Worm (Caenorhabditis elegans): ENCODE results near the gene ZC262.7.

The ZC262.7 gene

ce11 chrIII:8325574-8326513 lies 18.3 kb downstream of the ZC262.7 start, which contains the start of gene ZC262.13 (continued):
- no peak for TF ChIP-seq ztf-18 (tag; optimal IDR thresholded peaks at IDR 0.05)
- no peak for TF ChIP-seq tbx-9 (tag; optimal IDR thresholded peaks at IDR 0.05; ENCODE audit: borderline replicate concordance)
- no peak for TF ChIP-seq nhr-90 (tag; optimal IDR thresholded peaks at IDR 0.05)
- TF ChIP-seq hlh-12 (tag; optimal IDR thresholded peaks at IDR 0.05): no peak
- no peak for TF ChIP-seq rec-8 (tag; optimal IDR thresholded peaks at IDR 0.05)
- no peak for TF ChIP-seq cebp-2 (GFP tag; IDR thresholded peaks at IDR 0.05)
- no peak for TF ChIP-seq unc-62 (GFP tag; optimal IDR thresholded peaks at IDR 0.05)
- no peak for TF ChIP-seq him-1 (tag; optimal IDR thresholded peaks at IDR 0.05)
- TF ChIP-seq ekl-4 (GFP tag; IDR thresholded peaks at IDR 0.05): no peak
- no peak for TF ChIP-seq hsf-1 (GFP tag; IDR thresholded peaks at IDR 0.05)
- no peak for TF ChIP-seq attf-3 (GFP tag; conservative IDR thresholded peaks at IDR 0.05)
- no peak for TF ChIP-seq madf-8 (GFP tag; conservative IDR thresholded peaks at IDR 0.05)
- no peak for TF ChIP-seq aptf-3 (GFP tag; IDR thresholded peaks at IDR 0.05)
- TF ChIP-seq bed-2 (GFP tag; IDR thresholded peaks at IDR 0.05): no peak
- no peak for TF ChIP-seq K11D2.4 (GFP tag; IDR thresholded peaks at IDR 0.05)
- TF ChIP-seq nfyb-1 (GFP tag; IDR thresholded peaks at IDR 0.05): no peak
- no peak for TF ChIP-seq D2030.7 (GFP tag; IDR thresholded peaks at IDR 0.05)
- TF ChIP-seq ceh-79 (tag; optimal IDR thresholded peaks at IDR 0.05): no peak
- TF ChIP-seq sea-2 (GFP tag; IDR thresholded peaks at IDR 0.05): no peak
- TF ChIP-seq lsl-1 (GFP tag; optimal IDR thresholded peaks at IDR 0.05): no peak
- TF ChIP-seq ceh-27 (GFP tag; optimal IDR thresholded peaks at IDR 0.05): no peak
- peak; percentile 34; the same call in 1 of the 2 replicates for TF ChIP-seq B0336.3 (GFP tag; IDR thresholded peaks at IDR 0.05)
- TF ChIP-seq ets-4 (GFP tag; optimal IDR thresholded peaks at IDR 0.05): no peak
- no peak for TF ChIP-seq die-1 (tag; optimal IDR thresholded peaks at IDR 0.05)
- TF ChIP-seq ztf-22 (GFP tag; optimal IDR thresholded peaks at IDR 0.05): no peak
- no peak for TF ChIP-seq nhr-27 (tag; optimal IDR thresholded peaks at IDR 0.05)
- no peak for TF ChIP-seq ztf-3 (GFP tag; optimal IDR thresholded peaks at IDR 0.05)
- TF ChIP-seq Y95B8A.8 (GFP tag; IDR thresholded peaks at IDR 0.05): peak; percentile 79
- TF ChIP-seq athp-1 (tag; optimal IDR thresholded peaks at IDR 0.05): no peak
- peak; percentile 73 for TF ChIP-seq nhr-80 (tag; optimal IDR thresholded peaks at IDR 0.05)
- no peak for TF ChIP-seq sptf-2 (GFP tag; optimal IDR thresholded peaks at IDR 0.05)
- TF ChIP-seq atf-7 (tag; optimal IDR thresholded peaks at IDR 0.05): peak; percentile 41
- TF ChIP-seq F52B5.7 (tag; optimal IDR thresholded peaks at IDR 0.05): no peak
- TF ChIP-seq hrde-1 (tag; optimal IDR thresholded peaks at IDR 0.05; ENCODE audit: borderline replicate concordance): no peak
- TF ChIP-seq F23B12.7 (tag; optimal IDR thresholded peaks at IDR 0.05; ENCODE audit: insufficient read depth): no peak
- TF ChIP-seq B0035.1 (tag; optimal IDR thresholded peaks at IDR 0.05): no peak
- no peak for TF ChIP-seq nhr-179 (tag; optimal IDR thresholded peaks at IDR 0.05)
- no peak for TF ChIP-seq ztf-26 (tag; optimal IDR thresholded peaks at IDR 0.05)
- peak in 1 of 3 experiments; percentile 11 for TF ChIP-seq lin-35 (GFP tag; optimal IDR thresholded peaks at IDR 0.05)
- TF ChIP-seq rcor-1 (GFP tag; IDR thresholded peaks at IDR 0.05): no peak
- no peak for TF ChIP-seq F33H1.4 (GFP tag; IDR thresholded peaks at IDR 0.05)
- no peak for TF ChIP-seq Y67H2A.10 (GFP tag; conservative IDR thresholded peaks at IDR 0.05)
- no peak for TF ChIP-seq ztf-28 (GFP tag; IDR thresholded peaks at IDR 0.05)
- no peak for TF ChIP-seq egrh-3 (GFP tag; IDR thresholded peaks at IDR 0.05)
- no peak for TF ChIP-seq pha-4 (tag; optimal IDR thresholded peaks at IDR 0.05)
- no peak for TF ChIP-seq F22D6.2 (tag; optimal IDR thresholded peaks at IDR 0.05)
- TF ChIP-seq nfya-2 (GFP tag; IDR thresholded peaks at IDR 0.05): no peak
- TF ChIP-seq madf-6 (GFP tag; IDR thresholded peaks at IDR 0.05): no peak
